Fruit fly (Drosophila melanogaster): ENCODE results near the gene PAPLA1.

dm6 chr2L:8171544-8171943 lies 12.1 kb upstream of the PAPLA1 start:
- no peak for TF ChIP-seq CTCF (optimal IDR thresholded peaks at IDR 0.05)
- TF ChIP-seq CG8478 (optimal IDR thresholded peaks at IDR 0.05): no peak
